Fruit fly (Drosophila melanogaster) whole organism, embryonic: ENCODE data around the gene CG31897.

Experiments used
- Bgb ChIP-seq: fragments of 200-800 bp; sonication (Bioruptor generic); IDR thresholded peaks from 2 replicates; pipeline ENCODE4 v1.3.6; 2022; ENCODE audit warnings: missing biosample characterization, missing genetic modification characterization; ENCODE audit not compliant: partially characterized antibody
- Blimp-1 ChIP-seq: fragments of 200-800 bp; sonication (Bioruptor generic); optimal IDR thresholded peaks from 3 replicates; lab custom pipeline; 2018; ENCODE audit warnings: missing biosample characterization, missing genetic modification characterization, mild to moderate bottlenecking, moderate library complexity, missing genetic modification reagents
- BtbVII ChIP-seq: fragments of 200-800 bp; sonication (Bioruptor generic); optimal IDR thresholded peaks from 3 replicates; lab custom pipeline; 2017; ENCODE audit warnings: missing biosample characterization, mild to moderate bottlenecking, missing genetic modification characterization
- CG12236 ChIP-seq: fragments of 200-800 bp; sonication (Bioruptor generic); optimal IDR thresholded peaks from 2 replicates; lab custom pipeline; 2016; ENCODE audit warnings: missing biosample characterization, missing genetic modification characterization
- CG14710 ChIP-seq: fragments of 200-800 bp; sonication (Bioruptor generic); optimal IDR thresholded peaks from 3 replicates; lab custom pipeline; 2019; ENCODE audit warnings: missing biosample characterization, mild to moderate bottlenecking, missing genetic modification characterization, moderate library complexity
- CG17829 ChIP-seq: fragments of 200-800 bp; optimal IDR thresholded peaks from 2 replicates; lab custom pipeline; 2019; ENCODE audit warnings: missing biosample characterization, mild to moderate bottlenecking, missing genetic modification characterization, moderate library complexity
- CG18262 ChIP-seq: fragments of 200-800 bp; optimal IDR thresholded peaks from 3 replicates; lab custom pipeline; 2019; ENCODE audit warnings: missing biosample characterization, mild to moderate bottlenecking, missing genetic modification characterization, moderate library complexity
- CG18476 ChIP-seq: fragments of 200-800 bp; sonication (Bioruptor generic); optimal IDR thresholded peaks from 2 replicates; lab custom pipeline; 2016; ENCODE audit warnings: missing biosample characterization, mild to moderate bottlenecking, missing genetic modification characterization
- CG30403 ChIP-seq: fragments of 200-800 bp; sonication (Bioruptor generic); optimal IDR thresholded peaks from 3 replicates; lab custom pipeline; 2016; ENCODE audit warnings: missing biosample characterization, missing genetic modification characterization
- CG30431 ChIP-seq: fragments of 200-800 bp; sonication (Bioruptor generic); optimal IDR thresholded peaks from 2 replicates; lab custom pipeline; 2017; ENCODE audit warnings: missing biosample characterization, missing genetic modification characterization
- CG33213 ChIP-seq: fragments of 200-800 bp; sonication (Bioruptor generic); optimal IDR thresholded peaks from 3 replicates; lab custom pipeline; 2016; ENCODE audit warnings: missing biosample characterization, missing genetic modification characterization
- CG3847 ChIP-seq: fragments of 200-800 bp; sonication (Bioruptor generic); IDR thresholded peaks from 2 replicates; pipeline ENCODE4 v1.3.6; 2022; ENCODE audit warnings: missing biosample characterization, missing genetic modification characterization
- CG4820 ChIP-seq: fragments of 200-800 bp; sonication (Bioruptor generic); optimal IDR thresholded peaks from 3 replicates; lab custom pipeline; 2016; ENCODE audit warnings: missing biosample characterization, missing genetic modification characterization
- CG5953 ChIP-seq: fragments of 200-800 bp; sonication (Bioruptor generic); IDR thresholded peaks from 2 replicates; pipeline ENCODE4 v1.3.6; 2022; ENCODE audit warnings: missing biosample characterization, missing genetic modification characterization
- CG6654 ChIP-seq: fragments of 200-800 bp; sonication (Bioruptor generic); optimal IDR thresholded peaks from 2 replicates; lab custom pipeline; 2017; ENCODE audit warnings: missing biosample characterization, mild to moderate bottlenecking, missing genetic modification characterization
- CG7271 ChIP-seq: fragments of 200-800 bp; sonication (Bioruptor generic); optimal IDR thresholded peaks from 2 replicates; lab custom pipeline; 2018; ENCODE audit warnings: missing biosample characterization, mild to moderate bottlenecking, missing genetic modification characterization, moderate library complexity
- CG7786 ChIP-seq: fragments of 200-800 bp; sonication (Bioruptor generic); optimal IDR thresholded peaks from 2 replicates; lab custom pipeline; 2016; ENCODE audit warnings: missing biosample characterization, missing genetic modification characterization
- CG8388 ChIP-seq: fragments of 200-800 bp; sonication (Bioruptor generic); optimal IDR thresholded peaks from 2 replicates; lab custom pipeline; 2019; ENCODE audit warnings: missing biosample characterization, mild to moderate bottlenecking, missing genetic modification characterization, moderate library complexity
- CG9876 ChIP-seq: fragments of 200-800 bp; sonication (Bioruptor generic); optimal IDR thresholded peaks from 2 replicates; lab custom pipeline; 2016; ENCODE audit warnings: missing biosample characterization, missing genetic modification characterization
- Chrac-16 ChIP-seq: fragments of 200-800 bp; sonication (Bioruptor generic); optimal IDR thresholded peaks from 3 replicates; lab custom pipeline; 2016; ENCODE audit warnings: missing biosample characterization, missing genetic modification characterization
- CrebB ChIP-seq: fragments of 200-800 bp; sonication (Bioruptor generic); optimal IDR thresholded peaks from 3 replicates; lab custom pipeline; 2018; ENCODE audit warnings: missing biosample characterization, mild to moderate bottlenecking, missing genetic modification characterization
- Dfd ChIP-seq, 2 experiments: fragments of >200 bp; optimal IDR thresholded peaks; 2 replicates each; lab custom pipeline; 2017; ENCODE audit warnings: missing biosample characterization in 2 of 2, missing genetic modification characterization in 2 of 2
- Elba2 ChIP-seq: fragments of 200-800 bp; sonication (Bioruptor generic); optimal IDR thresholded peaks from 3 replicates; lab custom pipeline; 2016; ENCODE audit warnings: missing biosample characterization, missing genetic modification characterization
- Hr39 ChIP-seq: fragments of >200 bp; optimal IDR thresholded peaks from 2 replicates; lab custom pipeline; 2017
- Hr51 ChIP-seq, 2 experiments: fragments of 200-800 bp; sonication (Bioruptor generic); optimal IDR thresholded peaks; 2 replicates in 1 of 2; 3 replicates in 1 of 2; lab custom pipeline; 2016 to 2018; ENCODE audit warnings: missing biosample characterization in 2 of 2, missing genetic modification characterization in 2 of 2, mild to moderate bottlenecking in 1 of 2, moderate library complexity in 1 of 2
- Max ChIP-seq: fragments of 200-800 bp; sonication (Bioruptor generic); optimal IDR thresholded peaks from 2 replicates; lab custom pipeline; 2016; ENCODE audit warnings: missing biosample characterization, mild to moderate bottlenecking, missing genetic modification characterization
- Pdp1 ChIP-seq, 2 experiments: fragments of 200-800 bp; sonication (Bioruptor generic); optimal IDR thresholded peaks; 3 replicates each; lab custom pipeline; 2016; ENCODE audit warnings: missing biosample characterization in 2 of 2, missing genetic modification characterization in 2 of 2, mild to moderate bottlenecking in 1 of 2, moderate library complexity in 1 of 2
- Usf ChIP-seq: fragments of 200-800 bp; sonication (Bioruptor generic); optimal IDR thresholded peaks from 2 replicates; lab custom pipeline; 2017; ENCODE audit warnings: missing genotype, missing biosample characterization, missing genetic modification characterization
- ap ChIP-seq: fragments of 200-800 bp; sonication (Bioruptor generic); IDR thresholded peaks from 2 replicates; pipeline ENCODE4 v1.3.6; 2022; ENCODE audit warnings: missing biosample characterization, missing genetic modification characterization
- chif ChIP-seq, 2 experiments: fragments of 200-800 bp; sonication (Bioruptor generic); optimal IDR thresholded peaks; 3 replicates each; lab custom pipeline; 2016; ENCODE audit warnings: missing biosample characterization in 2 of 2, missing genetic modification characterization in 2 of 2
- en ChIP-seq: fragments of 200-800 bp; sonication (Bioruptor generic); optimal IDR thresholded peaks from 2 replicates; lab custom pipeline; 2016; ENCODE audit warnings: missing biosample characterization, missing genetic modification characterization
- esg ChIP-seq: fragments of 200-800 bp; sonication (Bioruptor generic); conservative IDR thresholded peaks from 2 replicates; pipeline ENCODE4 v1.3.6; 2022; ENCODE audit warnings: missing biosample characterization, missing genetic modification characterization
- fd96Cb ChIP-seq: fragments of 200-800 bp; sonication (Bioruptor generic); optimal IDR thresholded peaks from 2 replicates; lab custom pipeline; 2018; ENCODE audit warnings: missing biosample characterization, mild to moderate bottlenecking, missing genetic modification characterization, moderate library complexity
- gsb ChIP-seq: fragments of 200-800 bp; sonication (Bioruptor generic); IDR thresholded peaks from 2 replicates; pipeline ENCODE4 v1.3.6; 2022; ENCODE audit warnings: missing biosample characterization, missing genetic modification characterization
- gsb-n ChIP-seq: fragments of 200-800 bp; sonication (Bioruptor generic); optimal IDR thresholded peaks from 3 replicates; lab custom pipeline; 2018; ENCODE audit warnings: missing biosample characterization, mild to moderate bottlenecking, missing genetic modification characterization
- insv ChIP-seq, 2 experiments: fragments of 200-800 bp; sonication (Bioruptor generic); optimal IDR thresholded peaks; 3 replicates each; lab custom pipeline; 2016 to 2018; ENCODE audit warnings: missing biosample characterization in 2 of 2, missing genetic modification characterization in 2 of 2
- jing ChIP-seq: fragments of 200-800 bp; sonication (Bioruptor generic); optimal IDR thresholded peaks from 2 replicates; lab custom pipeline; 2018; ENCODE audit warnings: missing biosample characterization, mild to moderate bottlenecking, missing genetic modification characterization
- lov ChIP-seq, 2 experiments: fragments of 200-800 bp in 1 of 2; fragments of >200 bp in 1 of 2; sonication (Bioruptor generic) in 1 of 2; IDR thresholded peaks in 1 of 2; optimal IDR thresholded peaks in 1 of 2; 2 replicates in 1 of 2; 3 replicates in 1 of 2; pipeline versions ENCODE4 v1.3.6 to Lab custom; 2017 to 2022; ENCODE audit warnings: missing biosample characterization in 1 of 2, missing genetic modification characterization in 1 of 2
- nmo ChIP-seq: fragments of 200-800 bp; sonication (Bioruptor generic); optimal IDR thresholded peaks from 2 replicates; lab custom pipeline; 2018; ENCODE audit warnings: missing biosample characterization, mild to moderate bottlenecking, missing genetic modification characterization, moderate library complexity
- phol ChIP-seq: fragments of 200-800 bp; sonication (Bioruptor generic); optimal IDR thresholded peaks from 3 replicates; lab custom pipeline; 2018; ENCODE audit warnings: missing biosample characterization, mild to moderate bottlenecking, missing genetic modification characterization, moderate library complexity
- stwl ChIP-seq: fragments of 200-800 bp; sonication (Bioruptor generic); optimal IDR thresholded peaks from 3 replicates; lab custom pipeline; 2018; ENCODE audit warnings: missing biosample characterization, mild to moderate bottlenecking, missing genetic modification characterization, moderate library complexity
- trem ChIP-seq: fragments of 200-800 bp; optimal IDR thresholded peaks from 3 replicates; lab custom pipeline; 2019; ENCODE audit warnings: missing biosample characterization, mild to moderate bottlenecking, missing genetic modification characterization, moderate library complexity
- wek ChIP-seq: fragments of 200-800 bp; sonication (Bioruptor generic); optimal IDR thresholded peaks from 3 replicates; lab custom pipeline; 2018; ENCODE audit warnings: missing biosample characterization, mild to moderate bottlenecking, missing genetic modification characterization, moderate library complexity
- zfh1 ChIP-seq: fragments of 200-800 bp; sonication (Bioruptor generic); IDR thresholded peaks from 3 replicates; pipeline ENCODE4 v1.3.6; 2022; ENCODE audit warnings: missing biosample characterization, missing genetic modification characterization

CG31897 gene

dm6 chr2L:8414887-8415883 is 27.1 kb upstream of the CG31897 start, which contains the start of the genes CG13398 and Akap200 (continued):
- TF ChIP-seq fd96Cb (tag; lab: Kevin White, UChicago) = peak; percentile 36
- TF ChIP-seq CG17829 = peak; percentile 37
- TF ChIP-seq CG3847 (GFP tag; lab: Robert Waterston, UW) = peak; percentile 66
- TF ChIP-seq lov (optimal IDR thresholded peaks at IDR 0.05; lab: Kevin White, UChicago) = no peak
- no peak for TF ChIP-seq lov (GFP tag; IDR thresholded peaks at IDR 0.05; lab: Robert Waterston, UW)
- 0 out of 2 replicates have a peak, but pooled peaks have one; percentile 29 for TF ChIP-seq CG5953 (GFP tag; lab: Robert Waterston, UW)
- no peak for TF ChIP-seq CG12236 (GFP tag; lab: Kevin White, UChicago)
- TF ChIP-seq insv (GFP tag; optimal IDR thresholded peaks at IDR 0.05; lab: Kevin White, UChicago) = peak in 1 of 2 experiments; percentile 41
- 0 out of 2 replicates have a peak, but pooled peaks have one; percentile 19 for TF ChIP-seq Bgb (GFP tag; lab: Robert Waterston, UW)
- peak; percentile 62 for TF ChIP-seq nmo
- TF ChIP-seq Usf (GFP tag; lab: Kevin White, UChicago) = peak; percentile 2
- TF ChIP-seq, all 482 proteins: peak for 122

DNA sequence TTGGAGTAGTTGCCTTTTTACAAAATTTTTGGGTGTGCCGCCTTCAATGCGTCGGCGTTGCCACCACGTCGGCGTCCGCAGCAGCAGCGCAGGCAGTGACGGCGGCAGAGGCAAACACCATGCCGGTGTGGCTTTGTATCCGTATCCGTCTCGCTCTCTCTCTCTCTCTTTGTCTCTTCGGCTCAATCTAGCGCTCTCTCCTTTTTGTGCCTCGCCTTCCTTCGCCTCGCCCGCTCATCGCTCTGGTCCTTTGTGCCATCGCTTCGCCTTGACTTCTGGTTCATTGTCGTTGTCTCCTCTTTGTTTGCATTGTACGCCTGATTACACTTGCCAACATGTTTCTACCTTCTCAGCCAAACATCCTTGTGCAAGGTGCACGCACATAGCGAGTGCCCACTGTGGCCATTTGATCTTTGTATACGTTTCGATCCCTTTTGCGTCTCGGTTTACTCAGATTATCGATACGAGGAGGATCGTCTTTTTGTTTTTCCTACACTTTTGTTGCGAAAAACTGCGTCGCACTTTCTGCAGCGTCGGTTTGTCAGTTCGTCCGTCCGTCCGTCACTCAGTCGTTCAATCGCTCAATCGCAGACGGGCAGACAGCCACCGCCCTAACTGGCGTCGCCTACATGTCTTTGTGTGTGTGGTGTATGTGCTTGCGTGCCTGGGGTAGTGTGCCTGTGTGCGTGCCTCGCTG is 25.7 kb upstream of the CG31897 start:
- TF ChIP-seq CG4820 (GFP tag; lab: Kevin White, UChicago) = no peak
- no peak for TF ChIP-seq CG30403 (GFP tag; lab: Kevin White, UChicago)
- TF ChIP-seq CG18476 (GFP tag; lab: Kevin White, UChicago) = no peak
- peak; percentile 96 for TF ChIP-seq lov (optimal IDR thresholded peaks at IDR 0.05; lab: Kevin White, UChicago)
- TF ChIP-seq lov (GFP tag; IDR thresholded peaks at IDR 0.05; lab: Robert Waterston, UW) = no peak
- TF ChIP-seq CrebB (tag; lab: Kevin White, UChicago) = peak; percentile 35
- no peak for TF ChIP-seq Bgb (GFP tag; lab: Robert Waterston, UW)
- no peak for TF ChIP-seq Blimp-1 (GFP tag; lab: Kevin White, UChicago)
- no peak for TF ChIP-seq CG8388 (GFP tag; lab: Kevin White, UChicago)
- no peak for TF ChIP-seq Chrac-16 (GFP tag; lab: Kevin White, UChicago)
- no peak for TF ChIP-seq esg (GFP tag; lab: Robert Waterston, UW)
- TF ChIP-seq stwl = peak; percentile 6
- TF ChIP-seq CG7786 = no peak
- no peak for TF ChIP-seq BtbVII (GFP tag; lab: Kevin White, UChicago)
- TF ChIP-seq wek (GFP tag; lab: Kevin White, UChicago) = peak; percentile 36
- no peak for TF ChIP-seq Max (GFP tag; lab: Kevin White, UChicago)
- 0 out of 3 replicates have a peak, but pooled peaks have one; percentile 2 for TF ChIP-seq zfh1 (GFP tag; lab: Robert Waterston, UW)
- TF ChIP-seq trem (tag; lab: Kevin White, UChicago) = peak; percentile 20
- no peak for TF ChIP-seq Hr39 (lab: Kevin White, UChicago)
- TF ChIP-seq en (GFP tag; lab: Kevin White, UChicago) = no peak
- TF ChIP-seq gsb (GFP tag; lab: Robert Waterston, UW) = no peak
- TF ChIP-seq Hr51 (GFP tag; optimal IDR thresholded peaks at IDR 0.05; lab: Kevin White, UChicago) = no peak
- no peak for TF ChIP-seq jing (GFP tag; lab: Kevin White, UChicago)
- no peak for TF ChIP-seq CG33213 (GFP tag; lab: Kevin White, UChicago)
- TF ChIP-seq CG7271 (tag; lab: Kevin White, UChicago) = no peak
- TF ChIP-seq gsb-n = no peak
- no peak for TF ChIP-seq Usf (GFP tag; lab: Kevin White, UChicago)
- no peak for TF ChIP-seq CG18262
- TF ChIP-seq phol (tag; lab: Kevin White, UChicago) = no peak
- no peak for TF ChIP-seq chif (GFP tag; optimal IDR thresholded peaks at IDR 0.05; lab: Kevin White, UChicago)
- TF ChIP-seq CG30431 (GFP tag; lab: Kevin White, UChicago) = no peak
- no peak for TF ChIP-seq Dfd (GFP tag; optimal IDR thresholded peaks at IDR 0.05; lab: Kevin White, UChicago)
- TF ChIP-seq CG14710 (tag; lab: Kevin White, UChicago) = no peak
- no peak for TF ChIP-seq CG9876 (GFP tag; lab: Kevin White, UChicago)
- no peak for TF ChIP-seq Elba2 (GFP tag; lab: Kevin White, UChicago)
- TF ChIP-seq Pdp1 (GFP tag; optimal IDR thresholded peaks at IDR 0.05; lab: Kevin White, UChicago) = no peak
- TF ChIP-seq ap (GFP tag; lab: Robert Waterston, UW) = no peak
- TF ChIP-seq CG6654 (GFP tag; lab: Kevin White, UChicago) = no peak
